Worm (Caenorhabditis elegans) whole organism, L3 larva: ENCODE results near the gene C27D6.3.

Experiments used
- R02D3.7 ChIP-seq: fragments of 150-350 bp; optimal IDR thresholded peaks from 2 replicates; lab custom pipeline; 2014; ENCODE audit warnings: missing biosample characterization, missing genetic modification characterization
- aly-2 ChIP-seq: fragments of 150-350 bp; optimal IDR thresholded peaks from 2 replicates; lab custom pipeline; 2014; ENCODE audit warnings: missing biosample characterization, missing genetic modification characterization
- ama-1 ChIP-seq: fragments of 150-350 bp; optimal IDR thresholded peaks from 2 replicates; lab custom pipeline; 2018
- ceh-16 ChIP-seq: sonication (generic microtip); optimal IDR thresholded peaks from 2 replicates; lab custom pipeline; 2017; ENCODE audit warnings: missing biosample characterization, missing genetic modification characterization
- ceh-82 ChIP-seq: fragments of 150-350 bp; optimal IDR thresholded peaks from 2 replicates; lab custom pipeline; 2014; ENCODE audit warnings: missing biosample characterization, missing genetic modification characterization
- ceh-9 ChIP-seq: sonication (generic microtip); optimal IDR thresholded peaks from 2 replicates; lab custom pipeline; 2018; ENCODE audit warnings: missing biosample characterization, missing genetic modification characterization
- daf-12 ChIP-seq: fragments of 150-350 bp; optimal IDR thresholded peaks from 2 replicates; lab custom pipeline; 2014; ENCODE audit warnings: missing biosample characterization, missing genetic modification reagents, missing genetic modification characterization
- egl-27 ChIP-seq: sonication (generic microtip); optimal IDR thresholded peaks from 4 replicates; lab custom pipeline; 2017; ENCODE audit warnings: missing biosample characterization, missing genetic modification reagents, missing genetic modification characterization
- elt-1 ChIP-seq: fragments of 150-350 bp; optimal IDR thresholded peaks from 2 replicates; lab custom pipeline; 2014; ENCODE audit warnings: missing biosample characterization, missing genetic modification characterization
- elt-2 ChIP-seq: sonication (generic microtip); optimal IDR thresholded peaks from 2 replicates; lab custom pipeline; 2016; ENCODE audit warnings: missing genetic modification reagents, mild to moderate bottlenecking, missing genetic modification characterization, missing compliant biosample characterization
- elt-3 ChIP-seq, 3 experiments: fragments of 150-350 bp in 1 of 3; sonication (generic microtip) in 2 of 3; optimal IDR thresholded peaks; 2 replicates in 2 of 3; 4 replicates in 1 of 3; lab custom pipeline; 2014 to 2017; ENCODE audit warnings: missing biosample characterization in 3 of 3, missing genetic modification characterization in 3 of 3
- eor-1 ChIP-seq, 2 experiments: fragments of 150-350 bp; optimal IDR thresholded peaks; 2 replicates each; lab custom pipeline; 2014 to 2018; ENCODE audit warnings: missing biosample characterization in 2 of 2, missing genetic modification characterization in 2 of 2
- fkh-10 ChIP-seq: sonication (generic microtip); optimal IDR thresholded peaks from 2 replicates; lab custom pipeline; 2017; ENCODE audit warnings: missing biosample characterization, missing genetic modification reagents, missing genetic modification characterization
- hmg-11 ChIP-seq: sonication (generic microtip); optimal IDR thresholded peaks from 2 replicates; lab custom pipeline; 2016; ENCODE audit warnings: missing genetic modification characterization, missing compliant biosample characterization
- jun-1 ChIP-seq: fragments of 150-350 bp; optimal IDR thresholded peaks from 2 replicates; lab custom pipeline; 2014; ENCODE audit warnings: missing biosample characterization, missing genetic modification reagents, missing genetic modification characterization
- lin-15B ChIP-seq: fragments of 150-350 bp; optimal IDR thresholded peaks from 2 replicates; lab custom pipeline; 2014; ENCODE audit warnings: missing biosample characterization, missing genetic modification characterization
- lin-39 ChIP-seq: fragments of 150-350 bp; optimal IDR thresholded peaks from 2 replicates; lab custom pipeline; 2018; ENCODE audit warnings: missing biosample characterization, missing genetic modification reagents, missing genetic modification characterization
- mdl-1 ChIP-seq: fragments of 150-350 bp; optimal IDR thresholded peaks from 2 replicates; lab custom pipeline; 2014; ENCODE audit warnings: missing biosample characterization, missing genetic modification characterization
- nfya-1 ChIP-seq: sonication (generic microtip); optimal IDR thresholded peaks from 2 replicates; lab custom pipeline; 2017; ENCODE audit warnings: missing genetic modification characterization, mild to moderate bottlenecking, missing compliant biosample characterization, antibody characterized with exemption, moderate library complexity; ENCODE audit not compliant: insufficient read depth
- nhr-11 ChIP-seq: fragments of 150-350 bp; optimal IDR thresholded peaks from 2 replicates; lab custom pipeline; 2014; ENCODE audit warnings: missing biosample characterization, missing genetic modification characterization
- nhr-23 ChIP-seq: fragments of 150-350 bp; optimal IDR thresholded peaks from 2 replicates; lab custom pipeline; 2014; ENCODE audit warnings: missing biosample characterization, missing genetic modification reagents, missing genetic modification characterization
- nhr-43 ChIP-seq: sonication (generic microtip); optimal IDR thresholded peaks from 2 replicates; lab custom pipeline; 2016; ENCODE audit warnings: mild to moderate bottlenecking, missing genetic modification characterization, missing compliant biosample characterization; ENCODE audit not compliant: poor library complexity, severe bottlenecking
- nhr-76 ChIP-seq: fragments of 150-350 bp; sonication (generic microtip); optimal IDR thresholded peaks from 5 replicates; lab custom pipeline; 2014; ENCODE audit warnings: missing biosample characterization, missing genetic modification characterization
- nhr-77 ChIP-seq: fragments of 150-350 bp; optimal IDR thresholded peaks from 2 replicates; lab custom pipeline; 2014; ENCODE audit warnings: missing biosample characterization, missing genetic modification characterization
- pha-4 ChIP-seq: fragments of 150-350 bp; optimal IDR thresholded peaks from 2 replicates; lab custom pipeline; 2014; ENCODE audit warnings: missing biosample characterization, missing genetic modification reagents, missing genetic modification characterization
- snpc-4 ChIP-seq: fragments of 150-350 bp; optimal IDR thresholded peaks from 2 replicates; lab custom pipeline; 2014; ENCODE audit warnings: missing biosample characterization, missing genetic modification characterization
- unc-39 ChIP-seq: sonication (generic microtip); optimal IDR thresholded peaks from 4 replicates; lab custom pipeline; 2017; ENCODE audit warnings: missing biosample characterization, missing genetic modification characterization
- zag-1 ChIP-seq: fragments of 150-350 bp; optimal IDR thresholded peaks from 2 replicates; lab custom pipeline; 2014; ENCODE audit warnings: missing biosample characterization, missing genetic modification characterization
- ztf-4 ChIP-seq: fragments of 150-350 bp; optimal IDR thresholded peaks from 2 replicates; lab custom pipeline; 2014; ENCODE audit warnings: missing biosample characterization, missing genetic modification characterization

Gene C27D6.3

ce11 chrII:5141945-5142514, 32.2 kb downstream of the C27D6.3 start, which contains the start of gene nas-29 (continued):
- no peak for TF ChIP-seq lin-15B (tag; lab: Kevin White, UChicago)
- TF ChIP-seq nhr-77, result no peak
- TF ChIP-seq snpc-4 (tag; lab: Kevin White, UChicago), result no peak
- TF ChIP-seq nhr-43 (tag; lab: Kevin White, UChicago), result peak; percentile 44
- no peak for TF ChIP-seq elt-1
- no peak for TF ChIP-seq egl-27
- no peak for TF ChIP-seq pha-4 (tag; lab: Kevin White, UChicago)
- TF ChIP-seq ceh-82 (tag; lab: Kevin White, UChicago), result no peak
- peak; percentile 98 for TF ChIP-seq elt-2 (tag; lab: Kevin White, UChicago)
- no peak for TF ChIP-seq nfya-1 (tag; lab: Kevin White, UChicago)
- TF ChIP-seq R02D3.7 (tag; lab: Kevin White, UChicago), result no peak
- TF ChIP-seq nhr-11, result no peak
- TF ChIP-seq, all 47 proteins: peak for 6

- TF ChIP-seq elt-3 (tag; optimal IDR thresholded peaks at IDR 0.05; lab: Kevin White, UChicago), result no peak
- TF ChIP-seq ztf-4 (tag; lab: Kevin White, UChicago), result no peak
- no peak for TF ChIP-seq pha-4 (tag; lab: Kevin White, UChicago)
- TF ChIP-seq lin-15B (tag; lab: Kevin White, UChicago), result no peak
These were observed 37.9 kb downstream of the C27D6.3 start, which contains the start of gene F58A6.2 for ce11 chrII:5136296-5136767. Gene F58A6.2, plus strand, starts transcription at chrII:5136717.

DNA sequence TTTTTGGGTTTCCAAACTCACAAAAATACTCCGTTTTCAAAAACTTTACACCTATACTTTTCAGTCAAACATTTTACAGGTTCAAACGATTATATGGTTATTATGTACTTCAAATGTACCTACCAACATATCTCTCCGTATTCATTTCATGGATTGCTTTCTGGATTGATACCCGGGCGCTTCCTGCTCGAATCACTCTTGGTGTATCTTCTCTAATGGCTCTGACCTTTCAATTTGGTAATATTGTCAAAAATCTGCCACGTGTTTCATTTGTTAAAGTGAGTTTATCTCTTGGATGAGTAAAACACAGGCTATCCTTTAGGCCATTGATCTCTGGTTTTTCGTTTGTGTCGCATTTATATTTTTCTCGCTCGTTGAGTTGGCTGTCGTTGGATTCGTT, 42.5 kb downstream of the C27D6.3 start:
- no peak for TF ChIP-seq elt-1
- TF ChIP-seq eor-1 (tag; optimal IDR thresholded peaks at IDR 0.05; lab: Kevin White, UChicago), result no peak
- TF ChIP-seq, all 47 proteins: peak for 0

- TF ChIP-seq nhr-76 (no peak), hmg-11 (tag; lab: Kevin White, UChicago) (no peak), lin-39 (tag; lab: Kevin White, UChicago) (no peak), aly-2 (no peak), daf-12 (tag; lab: Kevin White, UChicago) (no peak), ceh-9 (tag; lab: Kevin White, UChicago) (no peak), ztf-4 (tag; lab: Kevin White, UChicago) (no peak), fkh-10 (GFP tag; lab: Kevin White, UChicago) (no peak), unc-39 (tag; lab: Kevin White, UChicago) (no peak), nhr-23 (tag; lab: Kevin White, UChicago) (no peak), ceh-16 (tag; lab: Kevin White, UChicago) (no peak), nhr-43 (tag; lab: Kevin White, UChicago) (no peak), zag-1 (tag; lab: Kevin White, UChicago) (no peak), ama-1 (no peak), mdl-1 (no peak), jun-1 (tag; lab: Kevin White, UChicago) (no peak)
These were observed 44.2 kb downstream of the C27D6.3 start, which contains the start of gene lgc-56 for ce11 chrII:5130081-5130480. Gene lgc-56, plus strand, starts transcription at chrII:5130381.
